Fruit fly (Drosophila melanogaster): ENCODE measurements around the gene Nepl15.

Nepl15 gene

dm6 chr3R:22724149-22724973 is 41.6 kb downstream of the Nepl15 start, which contains the start of gene Irp-1A (continued):
- TF ChIP-seq aop (GFP tag; IDR thresholded peaks at IDR 0.05) (no peak), CG5245 (GFP tag; optimal IDR thresholded peaks at IDR 0.05) (no peak), luna (GFP tag; optimal IDR thresholded peaks at IDR 0.05) (no peak), usp (GFP tag; optimal IDR thresholded peaks at IDR 0.05) (no peak), zfh2 (GFP tag; optimal IDR thresholded peaks at IDR 0.05) (peak; percentile 14), CG9215 (GFP tag; IDR thresholded peaks at IDR 0.05) (peak; percentile 42; the same call in 1 of the 2 replicates), CG15011 (GFP tag; optimal IDR thresholded peaks at IDR 0.05) (peak; percentile 40), CG8290 (GFP tag; optimal IDR thresholded peaks at IDR 0.05) (peak; percentile 61), CG8290 (tag; optimal IDR thresholded peaks at IDR 0.05) (peak in 1 of 2 experiments; percentile 83), Vsx1 (GFP tag; optimal IDR thresholded peaks at IDR 0.05) (peak; percentile 57), gsb (GFP tag; IDR thresholded peaks at IDR 0.05) (peak; percentile 51; the same call in 1 of the 2 replicates), Nf-YA (GFP tag; IDR thresholded peaks at IDR 0.05) (peak; percentile 15; the same call in 1 of the 2 replicates), gro (GFP tag; optimal IDR thresholded peaks at IDR 0.05) (peak; percentile 58), CG10431 (GFP tag; optimal IDR thresholded peaks at IDR 0.05) (peak; percentile 7), Sox102F (GFP tag; optimal IDR thresholded peaks at IDR 0.05) (peak; percentile 80), onecut (GFP tag; IDR thresholded peaks at IDR 0.05) (peak; percentile 58), CG17186 (GFP tag; optimal IDR thresholded peaks at IDR 0.05) (no peak), CG4404 (GFP tag; IDR thresholded peaks at IDR 0.05) (peak; percentile 25; the same call in 1 of the 2 replicates), CG17912 (GFP tag; optimal IDR thresholded peaks at IDR 0.05) (no peak), Ets97D (GFP tag; optimal IDR thresholded peaks at IDR 0.05) (peak; percentile 52), schlank (tag; optimal IDR thresholded peaks at IDR 0.05) (peak; percentile 21), pum (GFP tag; optimal IDR thresholded peaks at IDR 0.05) (peak; percentile 7), Asciz (GFP tag; optimal IDR thresholded peaks at IDR 0.05) (no peak), CG6175 (GFP tag; IDR thresholded peaks at IDR 0.05) (no peak), zf30C (GFP tag; optimal IDR thresholded peaks at IDR 0.05) (peak; percentile 96), gcm2 (GFP tag; optimal IDR thresholded peaks at IDR 0.05) (peak; percentile 3), HHEX (GFP tag; optimal IDR thresholded peaks at IDR 0.05) (peak; percentile 60), pho (GFP tag; optimal IDR thresholded peaks at IDR 0.05) (peak; percentile 52), CG12391 (tag; optimal IDR thresholded peaks at IDR 0.05) (peak; percentile 91), lbe (GFP tag; optimal IDR thresholded peaks at IDR 0.05) (peak; percentile 56), CG10462 (GFP tag; optimal IDR thresholded peaks at IDR 0.05) (peak; percentile 31), crp (GFP tag; optimal IDR thresholded peaks at IDR 0.05) (peak in 1 of 2 experiments; percentile 7), ranshi (GFP tag; IDR thresholded peaks at IDR 0.05) (peak; percentile 75), psq (GFP tag; optimal IDR thresholded peaks at IDR 0.05) (peak; percentile 0), gfzf (GFP tag; optimal IDR thresholded peaks at IDR 0.05) (peak; percentile 16), Lpt (GFP tag; optimal IDR thresholded peaks at IDR 0.05) (no peak), pan (optimal IDR thresholded peaks at IDR 0.05) (no peak), pan (GFP tag; optimal IDR thresholded peaks at IDR 0.05 in 1 of 2, IDR thresholded peaks at IDR 0.05 in 1 of 2) (peak in 1 of 2 experiments; percentile 84), CG9817 (tag; optimal IDR thresholded peaks at IDR 0.05) (peak; percentile 59), Nf-YC (tag; optimal IDR thresholded peaks at IDR 0.05) (peak; percentile 63), CG14710 (tag; optimal IDR thresholded peaks at IDR 0.05) (peak; percentile 81), gce (GFP tag; IDR thresholded peaks at IDR 0.05) (peak; percentile 65; the same call in 1 of the 3 replicates), CG2116 (GFP tag; optimal IDR thresholded peaks at IDR 0.05) (peak; percentile 73), CG9876 (GFP tag; optimal IDR thresholded peaks at IDR 0.05) (no peak), mld (GFP tag; IDR thresholded peaks at IDR 0.05; ENCODE audit: partially characterized antibody) (peak; percentile 58; the same call in 2 of the 3 replicates), zen2 (GFP tag; IDR thresholded peaks at IDR 0.05; ENCODE audit: partially characterized antibody) (peak; percentile 71), Hmr (GFP tag; optimal IDR thresholded peaks at IDR 0.05) (peak; percentile 77), caup (GFP tag; optimal IDR thresholded peaks at IDR 0.05; ENCODE audit: severe bottlenecking) (peak; percentile 62), Atf-2 (GFP tag; optimal IDR thresholded peaks at IDR 0.05) (no peak)
